Fruit fly (Drosophila melanogaster) Kc167 (cell line): ENCODE data around the gene Pits.

Source experiments
- Myc ChIP-seq: fragments of >200 bp; optimal IDR thresholded peaks from 2 replicates; lab custom pipeline; 2017; ENCODE audit warnings: missing external identifiers
- Sin3A ChIP-seq: fragments of >200 bp; optimal IDR thresholded peaks from 2 replicates; lab custom pipeline; 2018; ENCODE audit warnings: missing external identifiers
- h ChIP-seq: fragments of >200 bp; optimal IDR thresholded peaks from 3 replicates; lab custom pipeline; 2018; ENCODE audit warnings: missing external identifiers
- insv ChIP-seq: fragments of >200 bp; optimal IDR thresholded peaks from 3 replicates; lab custom pipeline; 2018; ENCODE audit warnings: missing external identifiers
- psq ChIP-seq: fragments of >200 bp; optimal IDR thresholded peaks from 2 replicates; lab custom pipeline; 2017; ENCODE audit warnings: missing external identifiers
- ttk ChIP-seq: sonication (Bioruptor generic); optimal IDR thresholded peaks from 2 replicates; lab custom pipeline; 2017; ENCODE audit warnings: missing external identifiers

Pits gene

DNA sequence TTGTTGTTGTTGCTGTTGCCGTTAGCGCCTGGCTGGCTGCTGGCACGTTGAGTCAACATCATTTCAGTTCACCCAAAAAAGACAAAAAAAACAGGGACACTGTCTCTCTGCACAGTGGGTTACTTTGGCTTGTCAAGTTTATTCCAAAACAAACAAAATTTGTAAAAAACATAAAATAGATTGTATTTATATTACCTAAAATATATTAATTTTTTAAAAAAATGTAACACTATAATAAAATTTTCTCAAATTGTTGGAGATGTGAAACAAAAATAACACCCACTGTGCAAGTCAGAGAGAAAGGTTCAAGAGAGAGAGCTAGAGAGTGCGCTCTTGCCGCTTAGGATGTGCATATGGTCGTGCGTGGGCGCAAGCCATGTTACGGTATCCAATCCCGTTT is 15.3 kb downstream of the Pits start:
- TF ChIP-seq ttk (lab: Kevin White, UChicago) = no peak
- no peak for TF ChIP-seq Sin3A (lab: Kevin White, UChicago)
- no peak for TF ChIP-seq Myc (lab: Kevin White, UChicago)
- no peak for TF ChIP-seq h
- TF ChIP-seq insv = no peak
- TF ChIP-seq psq (lab: Kevin White, UChicago) = no peak

DNA sequence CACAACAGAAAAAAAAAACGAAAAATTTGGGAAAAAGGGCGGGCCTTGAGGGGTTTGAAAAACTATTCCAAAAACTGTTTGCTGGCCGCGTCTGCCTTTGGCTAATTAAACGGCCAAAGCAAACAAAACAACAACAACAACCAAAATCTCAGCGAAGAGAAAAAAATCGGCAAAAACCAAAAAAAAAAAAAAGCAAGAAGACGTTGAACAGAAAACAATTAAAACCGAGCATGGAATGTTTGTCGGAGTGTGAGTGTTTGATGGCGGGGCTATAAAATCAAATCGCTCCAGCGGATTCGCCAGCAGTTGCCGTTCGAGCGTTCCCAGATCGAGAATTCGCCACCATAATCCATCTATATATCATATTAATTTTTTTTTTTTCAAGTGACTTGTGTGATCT is 30.2 kb downstream of the Pits start, which contains the start of gene Cpr11B:
Gene Cpr11B, plus strand, starts transcription at position 301 of the 400 bp plus-strand sequence.
- TF ChIP-seq h (no peak), ttk (lab: Kevin White, UChicago) (no peak), insv (no peak)

DNA sequence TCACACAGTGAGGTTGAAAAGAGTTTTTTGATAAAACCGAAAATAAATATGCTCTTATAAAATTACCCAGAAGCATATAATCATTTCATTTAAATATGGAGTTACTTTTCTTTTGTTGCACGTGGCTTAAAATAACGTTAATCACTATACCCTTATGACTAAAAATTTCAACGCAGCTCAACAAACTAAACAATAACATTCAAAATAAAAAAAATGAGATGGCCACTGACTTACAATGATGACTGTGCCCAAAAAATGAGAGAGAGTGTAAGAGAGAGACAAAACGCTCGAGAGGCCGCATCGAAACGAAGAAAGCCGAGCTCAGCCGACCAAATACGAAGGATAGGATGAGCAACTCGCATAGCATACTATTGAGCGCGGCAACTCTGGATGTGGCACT is 35.3 kb downstream of the Pits start:
- TF ChIP-seq Myc (lab: Kevin White, UChicago) (no peak), h (no peak), insv (no peak)

- TF ChIP-seq Sin3A (lab: Kevin White, UChicago) (no peak), insv (no peak), ttk (lab: Kevin White, UChicago) (no peak), psq (lab: Kevin White, UChicago) (no peak), Myc (lab: Kevin White, UChicago) (no peak), h (no peak)
These were observed 36.0 kb downstream of the Pits start for dm6 chrX:12546857-12547606.

DNA sequence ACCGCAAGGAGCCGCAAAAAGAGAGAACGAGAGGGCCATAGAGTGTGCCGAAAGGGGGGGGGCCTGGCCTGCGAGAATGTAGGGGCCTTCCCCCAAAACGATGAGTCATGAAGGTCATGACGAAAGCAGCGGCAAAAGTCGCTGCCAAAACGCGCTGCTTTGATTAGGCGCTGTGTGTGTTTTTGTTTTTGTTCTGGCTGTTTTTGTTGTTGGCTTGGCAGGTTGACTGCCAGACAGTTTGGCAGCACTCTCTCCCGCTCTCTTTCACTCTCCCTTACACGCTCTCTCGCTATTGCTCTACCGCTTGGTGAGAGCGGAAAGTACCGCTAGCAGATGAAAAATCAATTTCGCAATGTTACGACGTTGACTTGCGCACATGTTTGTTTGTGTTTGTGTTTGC is 36.9 kb downstream of the Pits start:
- TF ChIP-seq Sin3A (lab: Kevin White, UChicago) = no peak
- no peak for TF ChIP-seq insv
- no peak for TF ChIP-seq psq (lab: Kevin White, UChicago)
- TF ChIP-seq h = no peak
- TF ChIP-seq ttk (lab: Kevin White, UChicago) = no peak

DNA sequence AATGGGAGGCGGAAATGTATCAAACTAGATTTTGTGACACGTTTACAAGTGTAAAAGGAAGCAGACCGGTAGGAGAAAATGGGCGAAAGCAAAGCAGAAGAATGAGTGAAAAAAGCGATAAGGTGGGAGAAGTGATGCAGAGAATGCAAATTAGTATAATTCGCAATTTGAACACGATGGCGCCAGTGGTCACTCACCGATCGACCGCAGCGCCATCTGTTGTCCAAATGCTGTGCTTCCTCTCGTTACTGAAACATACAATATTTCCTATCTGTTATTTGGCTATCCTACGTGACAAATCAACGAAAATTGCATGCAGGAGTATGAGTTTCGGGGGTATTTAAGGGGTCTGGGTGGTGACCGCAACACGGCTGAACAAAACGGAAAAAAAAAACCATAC is 42.2 kb downstream of the Pits start:
- TF ChIP-seq psq (lab: Kevin White, UChicago) = no peak
- TF ChIP-seq insv = no peak
- TF ChIP-seq Myc (lab: Kevin White, UChicago) = no peak
- TF ChIP-seq ttk (lab: Kevin White, UChicago) = no peak
- TF ChIP-seq Sin3A (lab: Kevin White, UChicago) = no peak
- no peak for TF ChIP-seq h

DNA sequence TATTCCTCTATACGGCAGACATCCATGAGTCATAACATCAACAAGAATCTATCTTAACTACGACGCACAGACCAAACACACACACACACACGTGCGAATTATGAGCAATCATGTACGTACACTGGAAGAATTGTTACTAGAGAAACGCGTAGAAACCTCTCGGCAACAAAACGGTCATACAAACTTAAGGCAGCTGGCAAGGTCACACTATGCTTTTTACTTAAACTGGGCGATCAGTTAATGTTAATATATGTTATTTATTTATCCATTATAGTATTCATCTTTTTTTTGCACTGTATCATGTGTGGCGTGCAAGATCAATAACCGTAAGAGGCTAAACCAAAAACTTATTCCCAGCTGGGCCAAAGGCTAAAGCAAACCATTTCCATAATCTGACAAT is 43.8 kb downstream of the Pits start:
- TF ChIP-seq insv (no peak), Sin3A (lab: Kevin White, UChicago) (no peak), h (no peak), Myc (lab: Kevin White, UChicago) (no peak), psq (lab: Kevin White, UChicago) (no peak), ttk (lab: Kevin White, UChicago) (no peak)

dm6 chrX:12533560-12533959 is 49.4 kb downstream of the Pits start:
- TF ChIP-seq Sin3A (lab: Kevin White, UChicago) (no peak), Myc (lab: Kevin White, UChicago) (no peak), insv (no peak), ttk (lab: Kevin White, UChicago) (no peak), psq (lab: Kevin White, UChicago) (no peak), h (no peak)
